Fruit fly (Drosophila melanogaster) whole organism, embryonic: ENCODE measurements around the gene CG6481.

Experiments
- BEAF-32 ChIP-seq: fragments of 200-800 bp; sonication (Bioruptor generic); optimal IDR thresholded peaks from 3 replicates; lab custom pipeline; 2017; ENCODE audit warnings: missing biosample characterization, missing genetic modification characterization, mild to moderate bottlenecking, moderate library complexity, missing genetic modification reagents
- Bgb ChIP-seq: fragments of 200-800 bp; sonication (Bioruptor generic); IDR thresholded peaks from 2 replicates; pipeline ENCODE4 v1.3.6; 2022; ENCODE audit warnings: missing biosample characterization, missing genetic modification characterization; ENCODE audit not compliant: partially characterized antibody
- Blimp-1 ChIP-seq: fragments of 200-800 bp; sonication (Bioruptor generic); optimal IDR thresholded peaks from 3 replicates; lab custom pipeline; 2018; ENCODE audit warnings: missing biosample characterization, missing genetic modification characterization, mild to moderate bottlenecking, moderate library complexity, missing genetic modification reagents
- CG10267 ChIP-seq: fragments of 200-800 bp; sonication (Bioruptor generic); optimal IDR thresholded peaks from 2 replicates; lab custom pipeline; 2018; ENCODE audit warnings: missing biosample characterization, mild to moderate bottlenecking, missing genetic modification characterization, moderate library complexity
- CG10959 ChIP-seq: fragments of 200-800 bp; sonication (Bioruptor generic); IDR thresholded peaks from 2 replicates; pipeline ENCODE4 v1.3.6; 2022; ENCODE audit warnings: missing biosample characterization, missing genetic modification characterization
- CG11398 ChIP-seq: fragments of 200-800 bp; sonication (Bioruptor generic); optimal IDR thresholded peaks from 2 replicates; lab custom pipeline; 2016; ENCODE audit warnings: missing biosample characterization, missing genetic modification characterization
- CG11504 ChIP-seq: fragments of 200-800 bp; sonication (Bioruptor generic); optimal IDR thresholded peaks from 3 replicates; lab custom pipeline; 2019; ENCODE audit warnings: missing biosample characterization, mild to moderate bottlenecking, missing genetic modification characterization, moderate library complexity
- CG12769 ChIP-seq: fragments of 200-800 bp; sonication (Bioruptor generic); optimal IDR thresholded peaks from 2 replicates; lab custom pipeline; 2019; ENCODE audit warnings: missing biosample characterization, mild to moderate bottlenecking, missing genetic modification characterization, moderate library complexity
- CG13624 ChIP-seq: fragments of 200-800 bp; sonication (Bioruptor generic); optimal IDR thresholded peaks from 2 replicates; lab custom pipeline; 2016; ENCODE audit warnings: missing biosample characterization, missing genetic modification characterization
- CG14014 ChIP-seq: fragments of 200-800 bp; sonication (Bioruptor generic); IDR thresholded peaks from 2 replicates; pipeline ENCODE4 v1.3.6; 2022; ENCODE audit warnings: missing biosample characterization, missing genetic modification characterization
- CG14710 ChIP-seq: fragments of 200-800 bp; sonication (Bioruptor generic); optimal IDR thresholded peaks from 3 replicates; lab custom pipeline; 2019; ENCODE audit warnings: missing biosample characterization, mild to moderate bottlenecking, missing genetic modification characterization, moderate library complexity
- CG31441 ChIP-seq: fragments of 200-800 bp; sonication (Bioruptor generic); IDR thresholded peaks from 2 replicates; pipeline ENCODE4 v1.3.6; 2022; ENCODE audit warnings: missing biosample characterization, missing genetic modification characterization
- CG34224 ChIP-seq: fragments of 200-800 bp; sonication (Bioruptor generic); IDR thresholded peaks from 3 replicates; pipeline ENCODE4 v1.3.6; 2022; ENCODE audit warnings: missing biosample characterization, missing genetic modification characterization; ENCODE audit not compliant: partially characterized antibody
- CG3847 ChIP-seq: fragments of 200-800 bp; sonication (Bioruptor generic); IDR thresholded peaks from 2 replicates; pipeline ENCODE4 v1.3.6; 2022; ENCODE audit warnings: missing biosample characterization, missing genetic modification characterization
- CG4404 ChIP-seq: fragments of 200-800 bp; sonication (Bioruptor generic); IDR thresholded peaks from 2 replicates; pipeline ENCODE4 v1.3.6; 2022; ENCODE audit warnings: missing biosample characterization, missing genetic modification characterization
- CG5180 ChIP-seq: fragments of 200-800 bp; sonication (Bioruptor generic); optimal IDR thresholded peaks from 3 replicates; lab custom pipeline; 2017; ENCODE audit warnings: missing biosample characterization, missing genetic modification characterization, mild to moderate bottlenecking, moderate library complexity, missing genetic modification reagents
- CG7928 ChIP-seq: fragments of 200-800 bp; sonication (Bioruptor generic); optimal IDR thresholded peaks from 2 replicates; lab custom pipeline; 2017; ENCODE audit warnings: missing biosample characterization, mild to moderate bottlenecking, missing genetic modification characterization
- CG7963 ChIP-seq: fragments of 200-800 bp; sonication (Bioruptor generic); IDR thresholded peaks from 3 replicates; pipeline ENCODE4 v1.3.6; 2022; ENCODE audit warnings: missing biosample characterization, missing genetic modification characterization; ENCODE audit not compliant: partially characterized antibody
- CG8765 ChIP-seq: fragments of 200-800 bp; sonication (Bioruptor generic); IDR thresholded peaks from 2 replicates; pipeline ENCODE4 v1.3.6; 2022; ENCODE audit warnings: missing biosample characterization, missing genetic modification characterization
- CG9727 ChIP-seq: fragments of 200-800 bp; sonication (Bioruptor generic); optimal IDR thresholded peaks from 3 replicates; lab custom pipeline; 2017; ENCODE audit warnings: missing biosample characterization, mild to moderate bottlenecking, missing genetic modification characterization
- Ets65A ChIP-seq: fragments of 200-800 bp; sonication (Bioruptor generic); peaks from one replicate; lab custom pipeline; 2016; ENCODE audit warnings: missing biosample characterization, missing genetic modification characterization
- Fer3 ChIP-seq: fragments of 200-800 bp; sonication (Bioruptor generic); optimal IDR thresholded peaks from 2 replicates; lab custom pipeline; 2018; ENCODE audit warnings: missing biosample characterization, mild to moderate bottlenecking, missing genetic modification characterization, moderate library complexity
- Hsf ChIP-seq: fragments of 200-800 bp; sonication (Bioruptor generic); optimal IDR thresholded peaks from 3 replicates; lab custom pipeline; 2016; ENCODE audit warnings: missing biosample characterization, missing genetic modification characterization
- Mrtf ChIP-seq: fragments of 200-800 bp; sonication (Bioruptor generic); IDR thresholded peaks from 3 replicates; pipeline ENCODE4 v1.3.6; 2022; ENCODE audit warnings: missing biosample characterization, missing genetic modification characterization
- Rx ChIP-seq: fragments of 200-800 bp; sonication (Bioruptor generic); IDR thresholded peaks from 2 replicates; pipeline ENCODE4 v1.3.6; 2022; ENCODE audit warnings: missing biosample characterization, missing genetic modification characterization
- Sry-δ ChIP-seq: fragments of 200-800 bp; sonication (Bioruptor generic); optimal IDR thresholded peaks from 2 replicates; lab custom pipeline; 2016; ENCODE audit warnings: missing biosample characterization, missing genetic modification characterization
- amos ChIP-seq: fragments of 200-800 bp; sonication (Bioruptor generic); IDR thresholded peaks from 2 replicates; pipeline ENCODE4 v1.3.6; 2022; ENCODE audit warnings: missing biosample characterization, missing genetic modification characterization; ENCODE audit not compliant: partially characterized antibody
- cad ChIP-seq: fragments of >200 bp; optimal IDR thresholded peaks from 2 replicates; lab custom pipeline; 2017; ENCODE audit warnings: missing biosample characterization, missing genetic modification characterization
- chn ChIP-seq: fragments of 200-800 bp; sonication (Bioruptor generic); optimal IDR thresholded peaks from 2 replicates; lab custom pipeline; 2016; ENCODE audit warnings: missing biosample characterization, missing genetic modification characterization
- crol ChIP-seq: fragments of 200-800 bp; sonication (Bioruptor generic); IDR thresholded peaks from 2 replicates; pipeline ENCODE4 v1.3.6; 2022; ENCODE audit warnings: missing biosample characterization, missing genetic modification characterization
- crp ChIP-seq, 2 experiments: fragments of 200-800 bp; sonication (Bioruptor generic); optimal IDR thresholded peaks; 2 replicates in 1 of 2; 3 replicates in 1 of 2; lab custom pipeline; 2017; ENCODE audit warnings: missing biosample characterization in 2 of 2, missing genetic modification characterization in 2 of 2, mild to moderate bottlenecking in 1 of 2, moderate library complexity in 1 of 2
- dati ChIP-seq: fragments of 200-800 bp; sonication (Bioruptor generic); IDR thresholded peaks from 2 replicates; pipeline ENCODE4 v1.3.6; 2022; ENCODE audit warnings: missing biosample characterization, missing genetic modification characterization
- dpn ChIP-seq, 2 experiments: fragments of 200-800 bp; sonication (Bioruptor generic); optimal IDR thresholded peaks; 3 replicates each; lab custom pipeline; 2016; ENCODE audit warnings: missing biosample characterization in 2 of 2, missing genetic modification characterization in 2 of 2
- dysf ChIP-seq: fragments of 200-800 bp; sonication (Bioruptor generic); IDR thresholded peaks from 3 replicates; pipeline ENCODE4 v1.3.6; 2022; ENCODE audit warnings: missing biosample characterization, missing genetic modification characterization
- gem ChIP-seq: fragments of 200-800 bp; sonication (Bioruptor generic); optimal IDR thresholded peaks from 2 replicates; lab custom pipeline; 2019; ENCODE audit warnings: missing biosample characterization, mild to moderate bottlenecking, missing genetic modification characterization, moderate library complexity
- h ChIP-seq: fragments of >200 bp; optimal IDR thresholded peaks from 2 replicates; lab custom pipeline; 2017
- her ChIP-seq: fragments of 200-800 bp; sonication (Bioruptor generic); optimal IDR thresholded peaks from 2 replicates; lab custom pipeline; 2016; ENCODE audit warnings: missing biosample characterization, missing genetic modification characterization
- mirr ChIP-seq: fragments of 200-800 bp; sonication (Bioruptor generic); optimal IDR thresholded peaks from 3 replicates; lab custom pipeline; 2018; ENCODE audit warnings: missing biosample characterization, mild to moderate bottlenecking, missing genetic modification characterization
- mld ChIP-seq: fragments of 200-800 bp; sonication (Bioruptor generic); IDR thresholded peaks from 3 replicates; pipeline ENCODE4 v1.3.6; 2022; ENCODE audit warnings: missing biosample characterization, missing genetic modification characterization; ENCODE audit not compliant: partially characterized antibody
- nau ChIP-seq: fragments of 200-800 bp; sonication (Bioruptor generic); optimal IDR thresholded peaks from 3 replicates; lab custom pipeline; 2017; ENCODE audit warnings: missing biosample characterization, mild to moderate bottlenecking, missing genetic modification characterization, missing genetic modification reagents
- onecut ChIP-seq: fragments of 200-800 bp; sonication (Bioruptor generic); IDR thresholded peaks from 2 replicates; pipeline ENCODE4 v1.3.6; 2022; ENCODE audit warnings: missing biosample characterization, missing genetic modification characterization
- pita ChIP-seq: fragments of 200-800 bp; sonication (Bioruptor generic); optimal IDR thresholded peaks from 2 replicates; lab custom pipeline; 2017; ENCODE audit warnings: missing biosample characterization, mild to moderate bottlenecking, missing genetic modification characterization
- row ChIP-seq: fragments of 200-800 bp; sonication (Bioruptor generic); IDR thresholded peaks from 3 replicates; pipeline ENCODE4 v1.3.6; 2022; ENCODE audit warnings: missing biosample characterization, missing genetic modification characterization
- scrt ChIP-seq: fragments of 200-800 bp; sonication (Bioruptor generic); optimal IDR thresholded peaks from 2 replicates; lab custom pipeline; 2018; ENCODE audit warnings: missing biosample characterization, mild to moderate bottlenecking, missing genetic modification characterization, moderate library complexity
- so ChIP-seq: fragments of 200-800 bp; sonication (Bioruptor generic); IDR thresholded peaks from 3 replicates; pipeline ENCODE4 v1.3.6; 2022; ENCODE audit warnings: missing biosample characterization, missing genetic modification characterization
- ssp ChIP-seq: fragments of 200-800 bp; sonication (Bioruptor generic); IDR thresholded peaks from 2 replicates; pipeline ENCODE4 v1.3.6; 2022; ENCODE audit warnings: missing biosample characterization, missing genetic modification characterization
- sug ChIP-seq: fragments of 200-800 bp; optimal IDR thresholded peaks from 2 replicates; lab custom pipeline; 2019; ENCODE audit warnings: missing biosample characterization, mild to moderate bottlenecking, missing genetic modification characterization, moderate library complexity
- wdn ChIP-seq: fragments of 200-800 bp; sonication (Bioruptor generic); IDR thresholded peaks from 2 replicates; pipeline ENCODE4 v1.3.6; 2022; ENCODE audit warnings: missing biosample characterization, missing genetic modification characterization
- zen2 ChIP-seq: fragments of 200-800 bp; sonication (Bioruptor generic); IDR thresholded peaks from 3 replicates; pipeline ENCODE4 v1.3.6; 2022; ENCODE audit warnings: missing biosample characterization, missing genetic modification characterization; ENCODE audit not compliant: partially characterized antibody

The CG6481 gene

DNA sequence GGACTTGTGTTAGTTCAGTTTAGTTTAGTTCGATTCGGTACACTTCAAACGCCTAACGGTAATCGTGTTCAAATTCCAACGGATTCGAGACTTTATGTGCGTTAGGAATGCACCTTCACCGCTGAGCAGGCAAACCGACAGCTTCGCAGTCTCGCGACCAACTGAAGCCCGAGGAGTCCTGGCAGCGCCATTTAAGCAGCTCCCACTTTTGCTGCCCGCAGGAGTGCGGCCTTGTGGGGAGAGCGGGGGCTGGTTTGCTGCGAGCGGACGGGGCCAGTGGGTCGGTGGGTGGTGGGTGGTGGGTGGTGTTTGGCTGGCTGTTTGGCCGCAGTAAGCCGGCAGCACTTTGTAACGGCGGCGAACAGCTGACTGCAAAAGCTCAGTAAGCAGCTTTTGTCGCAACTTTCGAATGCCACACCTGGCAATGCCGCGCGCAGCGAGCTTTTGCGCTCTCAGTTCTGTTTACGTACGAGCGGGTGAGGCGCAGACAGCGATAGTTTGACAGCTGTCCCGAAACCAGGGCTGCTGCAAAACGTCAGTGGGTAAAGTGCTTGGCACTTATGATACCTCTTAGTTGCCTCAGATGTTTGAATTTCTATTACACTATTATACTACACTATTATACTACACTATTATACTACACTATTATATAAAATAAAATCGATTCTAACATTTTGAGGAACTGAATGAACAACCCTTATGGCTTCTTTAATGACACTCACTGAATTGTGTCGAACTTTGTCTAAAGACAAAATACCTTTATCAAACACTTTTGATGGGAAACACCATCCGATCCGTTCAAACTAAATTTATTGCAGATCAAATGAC lies 42.7 kb downstream of the CG6481 start, which contains the start of gene CG32547 (continued):
- TF ChIP-seq cad (GFP tag; lab: Kevin White, UChicago), result no peak
- no peak for TF ChIP-seq Sry-δ (GFP tag; lab: Kevin White, UChicago)
- no peak for TF ChIP-seq chn (GFP tag; lab: Kevin White, UChicago)
- TF ChIP-seq CG13624 (GFP tag; lab: Kevin White, UChicago), result no peak
- TF ChIP-seq CG4404 (GFP tag; lab: Robert Waterston, UW), result no peak
- TF ChIP-seq dysf (GFP tag; lab: Robert Waterston, UW), result peak; percentile 33; the same call in 1 of the 3 replicates
- peak in 1 of 2 experiments; percentile 78 for TF ChIP-seq crp (GFP tag; optimal IDR thresholded peaks at IDR 0.05; lab: Kevin White, UChicago)
- TF ChIP-seq Fer3 (tag; lab: Kevin White, UChicago), result no peak
- TF ChIP-seq CG3847 (GFP tag; lab: Robert Waterston, UW), result peak; percentile 25; the same call in 1 of the 2 replicates
- TF ChIP-seq Bgb (GFP tag; lab: Robert Waterston, UW), result 0 out of 2 replicates have a peak, but pooled peaks have one; percentile 17
- no peak for TF ChIP-seq Rx (GFP tag; lab: Robert Waterston, UW)
- TF ChIP-seq CG11504 (tag; lab: Kevin White, UChicago), result peak; percentile 21
- TF ChIP-seq mirr (GFP tag; lab: Kevin White, UChicago), result no peak
- TF ChIP-seq gem (tag; lab: Kevin White, UChicago), result peak; percentile 34
- peak; percentile 36 for TF ChIP-seq scrt
- peak; percentile 29 for TF ChIP-seq CG12769 (tag; lab: Kevin White, UChicago)
- no peak for TF ChIP-seq CG7963 (GFP tag; lab: Robert Waterston, UW)
- peak; percentile 16; the same call in 1 of the 2 replicates for TF ChIP-seq CG31441 (GFP tag; lab: Robert Waterston, UW)
- TF ChIP-seq onecut, result no peak
- TF ChIP-seq CG14710 (tag; lab: Kevin White, UChicago), result no peak
- TF ChIP-seq row (GFP tag; lab: Robert Waterston, UW), result peak; percentile 77
- TF ChIP-seq wdn (GFP tag; lab: Robert Waterston, UW), result no peak
- no peak for TF ChIP-seq Ets65A (GFP tag; lab: Kevin White, UChicago)
- TF ChIP-seq BEAF-32 (GFP tag; lab: Kevin White, UChicago), result no peak
- TF ChIP-seq CG11398 (GFP tag; lab: Kevin White, UChicago), result no peak
- no peak for TF ChIP-seq so (GFP tag; lab: Robert Waterston, UW)
- TF ChIP-seq CG10267 (tag; lab: Kevin White, UChicago), result peak; percentile 5
- no peak for TF ChIP-seq sug (tag; lab: Kevin White, UChicago)
- no peak for TF ChIP-seq zen2 (GFP tag; lab: Robert Waterston, UW)
- no peak for TF ChIP-seq amos
- peak; percentile 67 for TF ChIP-seq crol (GFP tag; lab: Robert Waterston, UW)
- 0 out of 2 replicates have a peak, but pooled peaks have one; percentile 10 for TF ChIP-seq CG10959 (GFP tag; lab: Robert Waterston, UW)
- no peak for TF ChIP-seq CG9727
- no peak for TF ChIP-seq CG5180
- TF ChIP-seq nau, result peak; percentile 3
- TF ChIP-seq CG8765 (GFP tag; lab: Robert Waterston, UW), result no peak
- no peak for TF ChIP-seq her (GFP tag; lab: Kevin White, UChicago)
- no peak for TF ChIP-seq Mrtf (GFP tag; lab: Robert Waterston, UW)
- no peak for TF ChIP-seq Hsf (GFP tag; lab: Kevin White, UChicago)
- TF ChIP-seq Blimp-1 (GFP tag; lab: Kevin White, UChicago), result peak; percentile 5
- peak in 1 of 2 experiments; percentile 10 for TF ChIP-seq dpn (GFP tag; optimal IDR thresholded peaks at IDR 0.05; lab: Kevin White, UChicago)
- peak; percentile 90 for TF ChIP-seq CG7928 (GFP tag; lab: Kevin White, UChicago)
- TF ChIP-seq CG34224, result peak; percentile 51; the same call in 2 of the 3 replicates
- no peak for TF ChIP-seq CG14014
- no peak for TF ChIP-seq ssp
- no peak for TF ChIP-seq dati (GFP tag; lab: Robert Waterston, UW)
- TF ChIP-seq pita (GFP tag; lab: Kevin White, UChicago), result no peak
- TF ChIP-seq mld (GFP tag; lab: Robert Waterston, UW), result no peak
- TF ChIP-seq h (lab: Kevin White, UChicago), result no peak
